Worm (Caenorhabditis elegans): Measurements from ENCODE around the gene rsp-5.

DNA sequence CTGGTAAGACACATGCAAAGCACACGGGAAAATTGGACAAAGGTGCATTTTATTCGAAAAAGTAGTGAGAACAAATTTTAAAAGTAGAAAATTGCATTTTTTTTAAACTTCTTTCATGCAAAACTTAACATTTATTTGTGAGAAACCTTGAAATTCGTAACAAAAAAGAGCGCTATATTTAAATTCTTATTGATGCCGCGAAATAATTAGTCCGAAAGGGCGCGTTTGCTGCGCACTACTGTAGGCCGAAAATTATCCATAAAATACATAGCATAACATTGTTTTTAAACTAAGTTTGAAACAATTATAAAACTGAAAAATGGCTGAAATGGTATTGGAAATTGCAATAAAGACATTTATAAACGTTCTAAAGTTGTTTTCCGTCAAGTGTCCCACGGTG, 29.7 kb downstream of the rsp-5 start:
- TF ChIP-seq hmg-20 (GFP tag; IDR thresholded peaks at IDR 0.05), result no peak
- no peak for TF ChIP-seq dpff-1 (tag; optimal IDR thresholded peaks at IDR 0.05)
- TF ChIP-seq unc-130 (GFP tag; optimal IDR thresholded peaks at IDR 0.05), result peak; percentile 77
- no peak for TF ChIP-seq unc-62 (GFP tag; optimal IDR thresholded peaks at IDR 0.05)
- TF ChIP-seq lin-40 (tag; optimal IDR thresholded peaks at IDR 0.05), result no peak
- TF ChIP-seq nfya-2 (GFP tag; IDR thresholded peaks at IDR 0.05), result no peak
- TF ChIP-seq F49E8.2 (tag; optimal IDR thresholded peaks at IDR 0.05; ENCODE audit: insufficient read depth), result peak; percentile 18
- TF ChIP-seq dox-1 (GFP tag; IDR thresholded peaks at IDR 0.05), result no peak
- no peak for TF ChIP-seq ama-1 (optimal IDR thresholded peaks at IDR 0.05)
- TF ChIP-seq ama-1 (GFP tag; optimal IDR thresholded peaks at IDR 0.05), result no peak
- no peak for TF ChIP-seq zfh-2 (GFP tag; conservative IDR thresholded peaks at IDR 0.05)
- no peak for TF ChIP-seq bed-2 (GFP tag; IDR thresholded peaks at IDR 0.05)
- TF ChIP-seq F37B4.10 (GFP tag; IDR thresholded peaks at IDR 0.05), result no peak
- TF ChIP-seq nfya-1 (tag; optimal IDR thresholded peaks at IDR 0.05; ENCODE audit: borderline replicate concordance, insufficient read depth), result no peak
- no peak for TF ChIP-seq mel-28 (tag; optimal IDR thresholded peaks at IDR 0.05; ENCODE audit: borderline replicate concordance)
